Worm (Caenorhabditis elegans): ENCODE results near the gene srsx-10.

DNA sequence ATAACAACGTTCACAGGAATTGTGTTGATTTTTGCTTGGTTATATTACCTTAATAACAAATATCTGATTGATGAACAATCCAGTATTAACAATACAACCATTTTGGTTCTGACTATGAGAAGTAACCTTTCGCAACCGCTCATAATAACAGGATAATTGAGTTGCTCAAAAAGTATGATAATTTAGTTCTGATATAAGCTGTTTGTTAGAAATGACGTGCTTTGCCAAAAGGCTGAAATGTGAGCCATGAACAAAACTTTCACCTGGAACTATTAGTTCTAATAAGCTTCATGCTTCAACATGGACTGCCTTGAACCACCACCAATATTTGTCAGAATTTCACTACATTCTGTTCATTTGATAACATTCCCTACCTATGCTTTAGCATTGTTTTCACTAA lies 50.0 kb downstream of the srsx-10 start, which contains the start of gene srh-20:
- TF ChIP-seq ama-1 (optimal IDR thresholded peaks at IDR 0.05) (no peak), mdl-1 (tag; optimal IDR thresholded peaks at IDR 0.05) (no peak), lin-13 (GFP tag; optimal IDR thresholded peaks at IDR 0.05) (no peak), blmp-1 (tag; optimal IDR thresholded peaks at IDR 0.05) (no peak), lin-35 (GFP tag; optimal IDR thresholded peaks at IDR 0.05) (no peak), pqm-1 (tag; optimal IDR thresholded peaks at IDR 0.05) (no peak), unc-130 (tag; optimal IDR thresholded peaks at IDR 0.05) (no peak), nhr-76 (tag; optimal IDR thresholded peaks at IDR 0.05) (no peak), nhr-28 (tag; optimal IDR thresholded peaks at IDR 0.05) (no peak), irx-1 (tag; optimal IDR thresholded peaks at IDR 0.05) (no peak), unc-62 (GFP tag; optimal IDR thresholded peaks at IDR 0.05) (no peak), elt-3 (tag; optimal IDR thresholded peaks at IDR 0.05) (no peak)

Measured in whole organism, L1 larva.